Worm (Caenorhabditis elegans) whole organism, late embryonic: ENCODE results near the gene lst-6.

ENCODE experiments used
- C08G9.2 ChIP-seq: sonication (generic microtip); optimal IDR thresholded peaks from 2 replicates; lab custom pipeline; 2016; ENCODE audit warnings: mild to moderate bottlenecking, missing genetic modification characterization, moderate library complexity, missing compliant biosample characterization
- C38D4.7 ChIP-seq: fragments of 200-800 bp; sonication (Bioruptor generic); optimal IDR thresholded peaks from 2 replicates; lab custom pipeline; 2018; ENCODE audit warnings: mild to moderate bottlenecking, missing genetic modification characterization, moderate library complexity, missing compliant biosample characterization
- K09A11.1 ChIP-seq: sonication (generic microtip); optimal IDR thresholded peaks from 2 replicates; lab custom pipeline; 2017; ENCODE audit warnings: antibody characterized with exemption, mild to moderate bottlenecking, missing genetic modification characterization, missing compliant biosample characterization; ENCODE audit not compliant: insufficient read depth
- T23F11.4 ChIP-seq: fragments of 200-800 bp; sonication (Bioruptor generic); optimal IDR thresholded peaks from 2 replicates; lab custom pipeline; 2018; ENCODE audit warnings: mild to moderate bottlenecking, missing genetic modification characterization, missing compliant biosample characterization
- Y22D7AL.16 ChIP-seq: sonication (generic microtip); optimal IDR thresholded peaks from 2 replicates; lab custom pipeline; 2016; ENCODE audit warnings: missing genetic modification characterization, missing compliant biosample characterization
- ahr-1 ChIP-seq: sonication (generic microtip); optimal IDR thresholded peaks from 2 replicates; lab custom pipeline; 2016; ENCODE audit warnings: missing genetic modification characterization, missing compliant biosample characterization
- ama-1 ChIP-seq: fragments of 150-350 bp; optimal IDR thresholded peaks from 2 replicates; lab custom pipeline; 2014
- ceh-14 ChIP-seq: sonication (generic microtip); optimal IDR thresholded peaks from 2 replicates; lab custom pipeline; 2016; ENCODE audit warnings: missing genotype, missing genetic modification characterization, missing compliant biosample characterization
- ceh-24 ChIP-seq: sonication (generic microtip); optimal IDR thresholded peaks from 2 replicates; lab custom pipeline; 2016; ENCODE audit warnings: mild to moderate bottlenecking, missing genetic modification characterization, missing compliant biosample characterization
- ceh-30 ChIP-seq: fragments of 150-350 bp; optimal IDR thresholded peaks from 2 replicates; lab custom pipeline; 2014; ENCODE audit warnings: missing biosample characterization, missing genetic modification characterization
- ceh-31 ChIP-seq: sonication (generic microtip); optimal IDR thresholded peaks from 2 replicates; lab custom pipeline; 2016; ENCODE audit warnings: missing genetic modification characterization, missing compliant biosample characterization
- ceh-34 ChIP-seq: sonication (generic microtip); optimal IDR thresholded peaks from 2 replicates; lab custom pipeline; 2016; ENCODE audit warnings: mild to moderate bottlenecking, missing genetic modification characterization, missing compliant biosample characterization
- ceh-45 ChIP-seq: fragments of 200-800 bp; sonication (Bioruptor generic); IDR thresholded peaks from 2 replicates; pipeline ENCODE4 v1.3.6; 2022; ENCODE audit warnings: missing genetic modification reagents, missing genetic modification characterization, missing compliant biosample characterization
- ceh-48 ChIP-seq: sonication (generic microtip); optimal IDR thresholded peaks from 2 replicates; lab custom pipeline; 2016; ENCODE audit warnings: missing genetic modification characterization, inconsistent platforms, missing compliant biosample characterization
- ceh-6 ChIP-seq: fragments of 200-800 bp; sonication (Bioruptor generic); optimal IDR thresholded peaks from 2 replicates; lab custom pipeline; 2018; ENCODE audit warnings: mild to moderate bottlenecking, missing genetic modification characterization, missing compliant biosample characterization
- elt-4 ChIP-seq: sonication (generic microtip); optimal IDR thresholded peaks from 2 replicates; lab custom pipeline; 2016; ENCODE audit warnings: missing genetic modification characterization, missing compliant biosample characterization
- eyg-1 ChIP-seq: sonication (generic microtip); optimal IDR thresholded peaks from 2 replicates; lab custom pipeline; 2016; ENCODE audit warnings: missing genotype, missing genetic modification characterization, missing compliant biosample characterization
- fax-1 ChIP-seq: sonication (generic microtip); optimal IDR thresholded peaks from 2 replicates; lab custom pipeline; 2016; ENCODE audit warnings: missing genotype, missing genetic modification characterization, missing compliant biosample characterization
- fkh-10 ChIP-seq: fragments of 150-350 bp; optimal IDR thresholded peaks from 2 replicates; lab custom pipeline; 2014; ENCODE audit warnings: missing biosample characterization, missing genetic modification reagents, missing genetic modification characterization
- fkh-6 ChIP-seq: sonication (generic microtip); optimal IDR thresholded peaks from 2 replicates; lab custom pipeline; 2016; ENCODE audit warnings: missing genetic modification characterization, missing compliant biosample characterization
- gmeb-2 ChIP-seq: sonication (generic microtip); optimal IDR thresholded peaks from 2 replicates; lab custom pipeline; 2016; ENCODE audit warnings: missing genetic modification characterization, inconsistent platforms, missing compliant biosample characterization
- hlh-15 ChIP-seq: sonication (generic microtip); optimal IDR thresholded peaks from 2 replicates; lab custom pipeline; 2016; ENCODE audit warnings: missing genetic modification characterization, missing compliant biosample characterization
- hlh-30 ChIP-seq: sonication (generic microtip); optimal IDR thresholded peaks from 2 replicates; lab custom pipeline; 2017; ENCODE audit warnings: antibody characterized with exemption, missing genetic modification characterization, missing compliant biosample characterization; ENCODE audit not compliant: insufficient read depth
- hlh-6 ChIP-seq: sonication (generic microtip); optimal IDR thresholded peaks from 2 replicates; lab custom pipeline; 2016; ENCODE audit warnings: missing genotype, missing genetic modification characterization, missing compliant biosample characterization
- hlh-8 ChIP-seq: sonication (generic microtip); optimal IDR thresholded peaks from 2 replicates; lab custom pipeline; 2016; ENCODE audit warnings: missing genotype, missing genetic modification characterization, missing compliant biosample characterization
- lim-6 ChIP-seq: sonication (generic microtip); optimal IDR thresholded peaks from 2 replicates; lab custom pipeline; 2016; ENCODE audit warnings: missing genetic modification characterization, missing compliant biosample characterization
- madf-2 ChIP-seq: sonication (generic microtip); optimal IDR thresholded peaks from 2 replicates; lab custom pipeline; 2017; ENCODE audit warnings: missing genetic modification characterization, missing compliant biosample characterization
- mec-3 ChIP-seq: sonication (generic microtip); optimal IDR thresholded peaks from 2 replicates; lab custom pipeline; 2016; ENCODE audit warnings: borderline replicate concordance, missing genetic modification characterization, missing compliant biosample characterization
- nfya-1 ChIP-seq: sonication (generic microtip); optimal IDR thresholded peaks from 2 replicates; lab custom pipeline; 2017; ENCODE audit warnings: missing genetic modification characterization, mild to moderate bottlenecking, missing compliant biosample characterization, antibody characterized with exemption, moderate library complexity
- nhr-232 ChIP-seq: sonication (generic microtip); optimal IDR thresholded peaks from 2 replicates; lab custom pipeline; 2016; ENCODE audit warnings: missing genetic modification characterization, missing compliant biosample characterization
- odd-2 ChIP-seq: sonication (generic microtip); optimal IDR thresholded peaks from 2 replicates; lab custom pipeline; 2017; ENCODE audit warnings: antibody characterized with exemption, mild to moderate bottlenecking, missing genetic modification characterization, missing compliant biosample characterization
- pat-9 ChIP-seq: fragments of 200-800 bp; sonication (Bioruptor generic); optimal IDR thresholded peaks from 2 replicates; lab custom pipeline; 2018; ENCODE audit warnings: mild to moderate bottlenecking, missing genetic modification characterization, moderate library complexity, missing compliant biosample characterization
- pax-1 ChIP-seq: fragments of 150-350 bp; optimal IDR thresholded peaks from 2 replicates; lab custom pipeline; 2014; ENCODE audit warnings: missing biosample characterization, missing genetic modification characterization
- pha-2 ChIP-seq: sonication (generic microtip); optimal IDR thresholded peaks from 2 replicates; lab custom pipeline; 2017; ENCODE audit warnings: mild to moderate bottlenecking, missing genetic modification characterization, missing compliant biosample characterization
- pros-1 ChIP-seq: fragments of 150-350 bp; optimal IDR thresholded peaks from 2 replicates; lab custom pipeline; 2014; ENCODE audit warnings: missing biosample characterization, missing genetic modification reagents, missing genetic modification characterization
- ref-2 ChIP-seq: sonication (generic microtip); optimal IDR thresholded peaks from 2 replicates; lab custom pipeline; 2016; ENCODE audit warnings: missing genetic modification characterization, missing compliant biosample characterization
- rnt-1 ChIP-seq: sonication (generic microtip); optimal IDR thresholded peaks from 2 replicates; lab custom pipeline; 2016; ENCODE audit warnings: missing genetic modification characterization, missing compliant biosample characterization
- sox-4 ChIP-seq: sonication (generic microtip); optimal IDR thresholded peaks from 2 replicates; lab custom pipeline; 2017; ENCODE audit warnings: mild to moderate bottlenecking, missing genetic modification characterization, inconsistent platforms, missing compliant biosample characterization
- syd-9 ChIP-seq: sonication (generic microtip); optimal IDR thresholded peaks from 2 replicates; lab custom pipeline; 2016; ENCODE audit warnings: mild to moderate bottlenecking, missing genetic modification characterization, moderate library complexity, missing compliant biosample characterization
- tbx-2 ChIP-seq: sonication (generic microtip); optimal IDR thresholded peaks from 2 replicates; lab custom pipeline; 2016; ENCODE audit warnings: missing genetic modification characterization, missing compliant biosample characterization
- ttx-3 ChIP-seq: sonication (generic microtip); optimal IDR thresholded peaks from 2 replicates; lab custom pipeline; 2016; ENCODE audit warnings: missing genetic modification reagents, missing genetic modification characterization, missing compliant biosample characterization
- unc-42 ChIP-seq: sonication (generic microtip); optimal IDR thresholded peaks from 2 replicates; lab custom pipeline; 2016; ENCODE audit warnings: missing genotype, missing genetic modification characterization, missing compliant biosample characterization
- unc-55 ChIP-seq: sonication (generic microtip); optimal IDR thresholded peaks from 2 replicates; lab custom pipeline; 2017; ENCODE audit warnings: missing biosample characterization, missing genetic modification reagents, missing genetic modification characterization
- unc-86 ChIP-seq: sonication (generic microtip); optimal IDR thresholded peaks from 2 replicates; lab custom pipeline; 2016; ENCODE audit warnings: missing genetic modification characterization, missing compliant biosample characterization
- ztf-16 ChIP-seq: sonication (generic microtip); optimal IDR thresholded peaks from 2 replicates; lab custom pipeline; 2017; ENCODE audit warnings: missing genetic modification characterization, missing compliant biosample characterization

Gene lst-6

ce11 chrII:7054987-7055386, 32.7 kb upstream of the lst-6 start, which contains the start of gene ZK1127.3:
Gene ZK1127.3 (plus strand): TSS chrII:7055287.
- TF ChIP-seq elt-4 (tag; lab: Kevin White, UChicago) (no peak), ref-2 (no peak), ceh-31 (tag; lab: Kevin White, UChicago) (no peak), ceh-6 (GFP tag; lab: Kevin White, UChicago) (no peak), odd-2 (tag; lab: Kevin White, UChicago) (no peak), fkh-10 (GFP tag; lab: Kevin White, UChicago) (no peak), ceh-30 (no peak), T23F11.4 (no peak)

ce11 chrII:7053649-7054048, 31.3 kb upstream of the lst-6 start, which contains the start of gene ZK1127.4:
Gene ZK1127.4 (plus strand): TSS chrII:7053949.
- TF ChIP-seq sox-4 (tag; lab: Kevin White, UChicago) (no peak), unc-86 (tag; lab: Kevin White, UChicago) (no peak), fax-1 (no peak), syd-9 (tag; lab: Kevin White, UChicago) (no peak), C08G9.2 (tag; lab: Kevin White, UChicago) (no peak), ttx-3 (no peak)

ce11 chrII:7053001-7053400, 30.7 kb upstream of the lst-6 start, which contains the start of gene ZK1127.13:
Gene ZK1127.13 (plus strand): TSS chrII:7053301.
- TF ChIP-seq lim-6 (tag; lab: Kevin White, UChicago) (no peak), rnt-1 (tag; lab: Kevin White, UChicago) (no peak), mec-3 (tag; lab: Kevin White, UChicago) (no peak), pha-2 (tag; lab: Kevin White, UChicago) (no peak), ceh-48 (tag; lab: Kevin White, UChicago) (no peak), ttx-3 (no peak), unc-55 (GFP tag; lab: Kevin White, UChicago) (no peak), hlh-15 (tag; lab: Kevin White, UChicago) (no peak), ahr-1 (tag; lab: Kevin White, UChicago) (no peak), ceh-30 (no peak), pros-1 (no peak), nfya-1 (tag; lab: Kevin White, UChicago) (no peak), hlh-30 (no peak), ceh-34 (tag; lab: Kevin White, UChicago) (no peak)

ce11 chrII:7051778-7052177, 29.5 kb upstream of the lst-6 start, which contains the start of gene ZK1127.12:
Gene ZK1127.12 (plus strand): TSS chrII:7052078.
- no peak for TF ChIP-seq ref-2

- TF ChIP-seq K09A11.1 (tag; lab: Kevin White, UChicago) (no peak), ztf-16 (tag; lab: Kevin White, UChicago) (no peak), ceh-14 (tag; lab: Kevin White, UChicago) (no peak), hlh-6 (no peak), Y22D7AL.16 (no peak), tbx-2 (tag; lab: Kevin White, UChicago) (peak; percentile 22), nfya-1 (tag; lab: Kevin White, UChicago) (peak; percentile 46), ama-1 (lab: Kevin White, UChicago) (no peak), nhr-232 (no peak), unc-42 (tag; lab: Kevin White, UChicago) (peak; percentile 15), eyg-1 (tag; lab: Kevin White, UChicago) (no peak), pax-1 (tag; lab: Kevin White, UChicago) (no peak), gmeb-2 (tag; lab: Kevin White, UChicago) (no peak), ceh-24 (no peak), ceh-30 (peak; percentile 18), elt-4 (tag; lab: Kevin White, UChicago) (no peak), ceh-45 (no peak), C38D4.7 (no peak), ceh-31 (tag; lab: Kevin White, UChicago) (peak; percentile 40), pat-9 (tag; lab: Kevin White, UChicago) (no peak), pros-1 (no peak), fkh-6 (no peak), madf-2 (tag; lab: Kevin White, UChicago) (no peak), ahr-1 (tag; lab: Kevin White, UChicago) (no peak), hlh-8 (tag; lab: Kevin White, UChicago) (no peak)
These were observed 27.9 kb upstream of the lst-6 start, which contains the start of the genes tcer-1 and ZK1127.5 for ce11 chrII:7050021-7050722. Gene tcer-1 (minus strand): TSS chrII:7050071. Gene ZK1127.5 (plus strand): TSS chrII:7050672.
